Worm (Caenorhabditis elegans): Measurements from ENCODE around the gene mog-3.

Gene mog-3

DNA sequence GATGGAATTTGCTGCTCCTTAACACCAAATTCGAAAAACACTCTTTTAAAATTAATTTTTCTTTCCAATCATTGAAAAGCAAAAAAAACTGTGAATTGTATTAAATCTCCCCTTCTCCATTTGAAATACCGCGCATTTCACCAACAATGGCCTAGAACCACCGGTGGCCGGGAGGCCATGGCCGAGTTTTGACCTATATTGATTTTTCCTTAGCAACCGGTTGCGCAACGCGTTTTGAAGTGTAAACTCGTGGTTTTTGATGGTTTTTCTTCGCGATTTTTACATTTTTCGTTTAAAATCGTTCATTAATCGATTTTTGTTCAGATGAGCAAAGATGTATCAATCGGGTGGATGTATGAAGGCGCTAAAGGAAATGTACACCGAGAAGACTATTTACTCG, at the start of gene mog-3:
mog-3 (plus strand) TSS at position 319 of the 400 bp plus-strand sequence.
- TF ChIP-seq T07F8.4 (tag; optimal IDR thresholded peaks at IDR 0.05) (no peak), fkh-3 (tag; optimal IDR thresholded peaks at IDR 0.05) (no peak), ztf-22 (GFP tag; optimal IDR thresholded peaks at IDR 0.05) (no peak), ceh-27 (GFP tag; optimal IDR thresholded peaks at IDR 0.05) (peak; percentile 58), F37B4.10 (GFP tag; IDR thresholded peaks at IDR 0.05) (no peak), ztf-28 (GFP tag; IDR thresholded peaks at IDR 0.05) (peak; percentile 63; the same call in 1 of the 2 replicates), athp-1 (tag; optimal IDR thresholded peaks at IDR 0.05) (peak; percentile 56), cebp-1 (GFP tag; IDR thresholded peaks at IDR 0.05) (no peak), cebp-1 (tag; optimal IDR thresholded peaks at IDR 0.05) (peak; percentile 77), attf-5 (GFP tag; optimal IDR thresholded peaks at IDR 0.05) (peak; percentile 23), egl-18 (GFP tag; IDR thresholded peaks at IDR 0.05) (no peak), snpc-3.4 (tag; optimal IDR thresholded peaks at IDR 0.05) (peak; percentile 45), lin-35 (GFP tag; optimal IDR thresholded peaks at IDR 0.05) (peak in 1 of 3 experiments; percentile 65), dox-1 (GFP tag; IDR thresholded peaks at IDR 0.05) (peak; percentile 59), ztf-26 (tag; optimal IDR thresholded peaks at IDR 0.05) (no peak), F23B12.7 (tag; optimal IDR thresholded peaks at IDR 0.05; ENCODE audit: insufficient read depth) (peak; percentile 57), efl-1 (GFP tag; optimal IDR thresholded peaks at IDR 0.05) (peak; percentile 63), lin-54 (GFP tag; optimal IDR thresholded peaks at IDR 0.05) (peak; percentile 83), K12H6.12 (tag; optimal IDR thresholded peaks at IDR 0.05) (peak; percentile 41), lsl-1 (GFP tag; optimal IDR thresholded peaks at IDR 0.05) (peak; percentile 38), ZK185.1 (tag; optimal IDR thresholded peaks at IDR 0.05; ENCODE audit: poor library complexity, severe bottlenecking) (peak; percentile 75), dpl-1 (GFP tag; optimal IDR thresholded peaks at IDR 0.05) (peak; percentile 55), madf-3 (GFP tag; IDR thresholded peaks at IDR 0.05) (no peak), tbp1 (GFP tag; optimal IDR thresholded peaks at IDR 0.05) (peak; percentile 38), madf-6 (GFP tag; IDR thresholded peaks at IDR 0.05) (peak; percentile 37; the same call in 1 of the 2 replicates), F33H1.4 (GFP tag; IDR thresholded peaks at IDR 0.05) (peak; percentile 24; the same call in 1 of the 2 replicates), lir-1 (GFP tag; conservative IDR thresholded peaks at IDR 0.05) (peak; percentile 59; the same call in 1 of the 2 replicates), sptf-2 (GFP tag; optimal IDR thresholded peaks at IDR 0.05) (peak; percentile 66), unc-130 (GFP tag; optimal IDR thresholded peaks at IDR 0.05) (peak; percentile 75), D2030.7 (GFP tag; IDR thresholded peaks at IDR 0.05) (peak; percentile 55), akir-1 (GFP tag; optimal IDR thresholded peaks at IDR 0.05) (no peak), ztf-25 (GFP tag; IDR thresholded peaks at IDR 0.05) (0 out of 2 replicates have a peak, but pooled peaks have one; percentile 39), mcd-1 (GFP tag; IDR thresholded peaks at IDR 0.05) (0 out of 2 replicates have a peak, but pooled peaks have one; percentile 26), aptf-2 (GFP tag; conservative IDR thresholded peaks at IDR 0.05) (no peak; the same call in 1 of the 2 replicates)

DNA sequence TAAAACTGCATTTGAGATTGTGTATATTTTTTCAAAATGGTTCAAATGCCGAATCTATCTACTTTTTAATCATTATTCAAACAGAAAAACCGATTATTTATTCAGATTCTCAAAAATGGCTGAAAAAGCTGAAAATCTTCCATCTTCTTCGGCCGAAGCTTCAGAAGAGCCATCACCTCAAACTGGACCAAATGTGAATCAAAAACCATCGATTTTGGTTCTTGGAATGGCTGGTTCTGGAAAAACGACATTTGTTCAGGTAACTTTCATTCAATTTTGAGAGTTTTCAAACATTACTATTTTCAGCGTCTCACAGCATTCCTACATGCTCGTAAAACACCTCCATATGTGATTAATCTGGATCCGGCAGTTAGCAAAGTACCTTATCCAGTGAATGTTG, 49.5 kb upstream of the mog-3 start, which contains the start of gene gop-2:
gop-2 (plus strand) TSS at position 106 of the 400 bp plus-strand sequence.
- TF ChIP-seq ztf-25 (GFP tag; IDR thresholded peaks at IDR 0.05) (no peak), madf-10 (tag; optimal IDR thresholded peaks at IDR 0.05) (no peak), cebp-2 (GFP tag; IDR thresholded peaks at IDR 0.05) (no peak), F49E8.2 (tag; optimal IDR thresholded peaks at IDR 0.05; ENCODE audit: insufficient read depth) (no peak), F57A8.1 (GFP tag; optimal IDR thresholded peaks at IDR 0.05) (no peak), aptf-3 (GFP tag; IDR thresholded peaks at IDR 0.05) (no peak), mcd-1 (GFP tag; IDR thresholded peaks at IDR 0.05) (no peak), efl-1 (GFP tag; optimal IDR thresholded peaks at IDR 0.05) (no peak), bed-1 (GFP tag; IDR thresholded peaks at IDR 0.05) (no peak), B0336.3 (GFP tag; IDR thresholded peaks at IDR 0.05) (no peak), Y67H2A.10 (GFP tag; conservative IDR thresholded peaks at IDR 0.05) (no peak), lin-40 (tag; optimal IDR thresholded peaks at IDR 0.05) (no peak), F52B5.7 (tag; optimal IDR thresholded peaks at IDR 0.05) (no peak), nhr-90 (tag; optimal IDR thresholded peaks at IDR 0.05) (no peak), snpc-3.4 (tag; optimal IDR thresholded peaks at IDR 0.05) (no peak), rec-8 (tag; optimal IDR thresholded peaks at IDR 0.05) (no peak), die-1 (tag; optimal IDR thresholded peaks at IDR 0.05) (no peak), fkh-3 (tag; optimal IDR thresholded peaks at IDR 0.05) (no peak), Y53F4B.3 (GFP tag; IDR thresholded peaks at IDR 0.05) (no peak)

Measured in whole organism, young adult.